Fruit fly (Drosophila melanogaster) S2 (cell line): Measurements from ENCODE around the gene CG17122.

Source experiments
- CG8478 ChIP-seq: fragments of >200 bp; optimal IDR thresholded peaks from 2 replicates; lab custom pipeline; 2018
- CTCF ChIP-seq, 2 experiments: fragments of >200 bp; optimal IDR thresholded peaks; 2 replicates each; lab custom pipeline; 2018

dm6 chr3L:20276615-20277014 is 1.5 kb upstream of the CG17122 start:
- TF ChIP-seq CTCF (optimal IDR thresholded peaks at IDR 0.05; lab: Kevin White, UChicago) = no peak
- TF ChIP-seq CG8478 (lab: Kevin White, UChicago) = no peak
